Worm (Caenorhabditis elegans) whole organism, L3 larva: Measurements from ENCODE around the gene skp-1.

Experiments
- aly-2 ChIP-seq: fragments of 150-350 bp; optimal IDR thresholded peaks from 2 replicates; lab custom pipeline; 2014; ENCODE audit warnings: missing biosample characterization, missing genetic modification characterization
- ama-1 ChIP-seq: fragments of 150-350 bp; optimal IDR thresholded peaks from 2 replicates; lab custom pipeline; 2018
- daf-12 ChIP-seq: fragments of 150-350 bp; optimal IDR thresholded peaks from 2 replicates; lab custom pipeline; 2014; ENCODE audit warnings: missing biosample characterization, missing genetic modification reagents, missing genetic modification characterization
- egl-27 ChIP-seq: sonication (generic microtip); optimal IDR thresholded peaks from 4 replicates; lab custom pipeline; 2017; ENCODE audit warnings: missing biosample characterization, missing genetic modification reagents, missing genetic modification characterization
- egl-5 ChIP-seq: fragments of 150-350 bp; optimal IDR thresholded peaks from 2 replicates; lab custom pipeline; 2017; ENCODE audit warnings: missing biosample characterization, missing genetic modification reagents, missing genetic modification characterization, inconsistent platforms
- elt-1 ChIP-seq: fragments of 150-350 bp; optimal IDR thresholded peaks from 2 replicates; lab custom pipeline; 2014; ENCODE audit warnings: missing biosample characterization, missing genetic modification characterization
- elt-2 ChIP-seq: sonication (generic microtip); optimal IDR thresholded peaks from 2 replicates; lab custom pipeline; 2016; ENCODE audit warnings: missing genetic modification reagents, mild to moderate bottlenecking, missing genetic modification characterization, missing compliant biosample characterization
- elt-3 ChIP-seq, 3 experiments: fragments of 150-350 bp in 1 of 3; sonication (generic microtip) in 2 of 3; optimal IDR thresholded peaks; 2 replicates in 2 of 3; 4 replicates in 1 of 3; lab custom pipeline; 2014 to 2017; ENCODE audit warnings: missing biosample characterization in 3 of 3, missing genetic modification characterization in 3 of 3
- fkh-10 ChIP-seq: sonication (generic microtip); optimal IDR thresholded peaks from 2 replicates; lab custom pipeline; 2017; ENCODE audit warnings: missing biosample characterization, missing genetic modification reagents, missing genetic modification characterization
- fkh-2 ChIP-seq: fragments of 150-350 bp; optimal IDR thresholded peaks from 2 replicates; lab custom pipeline; 2014; ENCODE audit warnings: missing biosample characterization, missing genetic modification reagents, missing genetic modification characterization
- fos-1 ChIP-seq: fragments of 150-350 bp; optimal IDR thresholded peaks from 2 replicates; lab custom pipeline; 2014; ENCODE audit warnings: missing biosample characterization, missing genetic modification characterization
- hmg-11 ChIP-seq: sonication (generic microtip); optimal IDR thresholded peaks from 2 replicates; lab custom pipeline; 2016; ENCODE audit warnings: missing genetic modification characterization, missing compliant biosample characterization
- jun-1 ChIP-seq: fragments of 150-350 bp; optimal IDR thresholded peaks from 2 replicates; lab custom pipeline; 2014; ENCODE audit warnings: missing biosample characterization, missing genetic modification reagents, missing genetic modification characterization
- lin-15B ChIP-seq: fragments of 150-350 bp; optimal IDR thresholded peaks from 2 replicates; lab custom pipeline; 2014; ENCODE audit warnings: missing biosample characterization, missing genetic modification characterization
- lin-39 ChIP-seq: fragments of 150-350 bp; optimal IDR thresholded peaks from 2 replicates; lab custom pipeline; 2018; ENCODE audit warnings: missing biosample characterization, missing genetic modification reagents, missing genetic modification characterization
- lsy-12 ChIP-seq: sonication (generic microtip); optimal IDR thresholded peaks from 2 replicates; lab custom pipeline; 2016; ENCODE audit warnings: mild to moderate bottlenecking, missing genetic modification characterization, missing compliant biosample characterization
- mdl-1 ChIP-seq: fragments of 150-350 bp; optimal IDR thresholded peaks from 2 replicates; lab custom pipeline; 2014; ENCODE audit warnings: missing biosample characterization, missing genetic modification characterization
- mml-1 ChIP-seq: fragments of 150-350 bp; sonication (generic microtip); optimal IDR thresholded peaks from 3 replicates; lab custom pipeline; 2014; ENCODE audit warnings: missing biosample characterization, missing genetic modification characterization
- nfya-1 ChIP-seq: sonication (generic microtip); optimal IDR thresholded peaks from 2 replicates; lab custom pipeline; 2017; ENCODE audit warnings: missing genetic modification characterization, mild to moderate bottlenecking, missing compliant biosample characterization, antibody characterized with exemption, moderate library complexity; ENCODE audit not compliant: insufficient read depth
- nhr-11 ChIP-seq: fragments of 150-350 bp; optimal IDR thresholded peaks from 2 replicates; lab custom pipeline; 2014; ENCODE audit warnings: missing biosample characterization, missing genetic modification characterization
- nhr-12 ChIP-seq: fragments of 150-350 bp; optimal IDR thresholded peaks from 2 replicates; lab custom pipeline; 2014; ENCODE audit warnings: missing biosample characterization, missing genetic modification characterization
- nhr-23 ChIP-seq: fragments of 150-350 bp; optimal IDR thresholded peaks from 2 replicates; lab custom pipeline; 2014; ENCODE audit warnings: missing biosample characterization, missing genetic modification reagents, missing genetic modification characterization
- nhr-237 ChIP-seq: fragments of 150-350 bp; optimal IDR thresholded peaks from 2 replicates; lab custom pipeline; 2014; ENCODE audit warnings: missing biosample characterization, missing genetic modification characterization
- nhr-25 ChIP-seq: sonication (generic microtip); optimal IDR thresholded peaks from 2 replicates; lab custom pipeline; 2017; ENCODE audit warnings: missing biosample characterization, missing genetic modification characterization
- nhr-28 ChIP-seq: fragments of 150-350 bp; optimal IDR thresholded peaks from 2 replicates; lab custom pipeline; 2014; ENCODE audit warnings: missing biosample characterization, missing genetic modification characterization
- nhr-43 ChIP-seq: sonication (generic microtip); optimal IDR thresholded peaks from 2 replicates; lab custom pipeline; 2016; ENCODE audit warnings: mild to moderate bottlenecking, missing genetic modification characterization, missing compliant biosample characterization; ENCODE audit not compliant: poor library complexity, severe bottlenecking
- nhr-67 ChIP-seq: fragments of 150-350 bp; optimal IDR thresholded peaks from 2 replicates; lab custom pipeline; 2014; ENCODE audit warnings: missing biosample characterization, missing genetic modification characterization
- nhr-77 ChIP-seq: fragments of 150-350 bp; optimal IDR thresholded peaks from 2 replicates; lab custom pipeline; 2014; ENCODE audit warnings: missing biosample characterization, missing genetic modification characterization
- pqm-1 ChIP-seq: fragments of 150-350 bp; optimal IDR thresholded peaks from 2 replicates; lab custom pipeline; 2017; ENCODE audit warnings: missing biosample characterization, missing genetic modification characterization, inconsistent platforms
- skn-1 ChIP-seq: fragments of 150-350 bp; optimal IDR thresholded peaks from 2 replicates; lab custom pipeline; 2014; ENCODE audit warnings: missing biosample characterization, missing genetic modification characterization
- tbx-2 ChIP-seq: sonication (generic microtip); optimal IDR thresholded peaks from 2 replicates; lab custom pipeline; 2016; ENCODE audit warnings: mild to moderate bottlenecking, missing genetic modification characterization, missing compliant biosample characterization
- ztf-11 ChIP-seq: fragments of 150-350 bp; optimal IDR thresholded peaks from 2 replicates; lab custom pipeline; 2014; ENCODE audit warnings: missing biosample characterization, missing genetic modification characterization

Gene skp-1

DNA sequence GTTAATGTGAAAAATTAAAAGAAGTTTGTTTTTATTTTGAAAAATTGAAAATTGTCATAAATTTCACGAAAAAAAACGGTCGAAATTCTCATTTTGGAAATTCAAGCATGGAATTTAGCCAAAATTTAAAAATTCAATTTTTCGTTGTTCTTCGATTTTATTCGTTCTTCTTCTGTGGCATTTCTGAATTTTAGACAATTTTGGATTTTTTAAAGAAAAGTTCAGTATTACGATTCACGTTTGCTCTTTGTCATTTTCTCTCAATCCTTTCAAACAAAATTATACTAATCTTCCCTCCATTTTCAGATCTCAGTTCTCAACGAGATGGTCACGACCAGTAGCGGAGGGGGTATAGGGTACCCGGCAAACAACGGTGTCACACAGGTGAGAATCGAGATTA is 30.4 kb downstream of the skp-1 start, which contains the start of gene ape-1:
ape-1 (plus strand) TSS at position 301 of the 400 bp plus-strand sequence.
- no peak for TF ChIP-seq tbx-2
- TF ChIP-seq nhr-43 (tag; lab: Kevin White, UChicago), result no peak
- no peak for TF ChIP-seq aly-2 (tag; lab: Kevin White, UChicago)
- TF ChIP-seq nhr-77, result no peak
- no peak for TF ChIP-seq nhr-25 (tag; lab: Kevin White, UChicago)
- no peak for TF ChIP-seq nhr-12 (tag; lab: Kevin White, UChicago)
- no peak for TF ChIP-seq lin-39
- TF ChIP-seq nhr-67 (tag; lab: Kevin White, UChicago), result no peak
- no peak for TF ChIP-seq elt-2 (tag; lab: Kevin White, UChicago)
- no peak for TF ChIP-seq fkh-10 (GFP tag; lab: Kevin White, UChicago)
- TF ChIP-seq lin-15B (tag; lab: Kevin White, UChicago), result no peak
- TF ChIP-seq, all 47 proteins: peak for 0

- no peak for TF ChIP-seq egl-27
- no peak for TF ChIP-seq nhr-77
- TF ChIP-seq fkh-2 (tag; lab: Kevin White, UChicago), result no peak
- no peak for TF ChIP-seq elt-1 (tag; lab: Kevin White, UChicago)
- TF ChIP-seq skn-1 (tag; lab: Kevin White, UChicago), result no peak
- no peak for TF ChIP-seq lin-39
- TF ChIP-seq ztf-11 (tag; lab: Kevin White, UChicago), result no peak
- TF ChIP-seq fos-1 (tag; lab: Kevin White, UChicago), result no peak
- no peak for TF ChIP-seq ama-1 (lab: Kevin White, UChicago)
- TF ChIP-seq nhr-43 (tag; lab: Kevin White, UChicago), result no peak
- TF ChIP-seq mdl-1, result no peak
- TF ChIP-seq fkh-10 (GFP tag; lab: Kevin White, UChicago), result no peak
- no peak for TF ChIP-seq nhr-23 (tag; lab: Kevin White, UChicago)
- TF ChIP-seq pqm-1 (tag; lab: Kevin White, UChicago), result no peak
- TF ChIP-seq aly-2 (tag; lab: Kevin White, UChicago), result no peak
- TF ChIP-seq nfya-1 (tag; lab: Kevin White, UChicago), result no peak
- TF ChIP-seq nhr-237, result no peak
Observed at ce11 chrV:11676498-11676897, 31.2 kb downstream of the skp-1 start.

- no peak for TF ChIP-seq mml-1 (tag; lab: Kevin White, UChicago)
- peak; percentile 90 for TF ChIP-seq nfya-1 (tag; lab: Kevin White, UChicago)
Observed at ce11 chrV:11677030-11677429, 31.7 kb downstream of the skp-1 start.

- peak; percentile 0 for TF ChIP-seq nfya-1 (tag; lab: Kevin White, UChicago)
- peak; percentile 8 for TF ChIP-seq lin-39
- no peak for TF ChIP-seq nhr-28 (tag; lab: Kevin White, UChicago)
- peak; percentile 22 for TF ChIP-seq nhr-25 (tag; lab: Kevin White, UChicago)
- no peak for TF ChIP-seq nhr-77
- TF ChIP-seq nhr-23 (tag; lab: Kevin White, UChicago), result peak; percentile 67
- peak; percentile 6 for TF ChIP-seq hmg-11 (tag; lab: Kevin White, UChicago)
Observed at ce11 chrV:11677494-11677893, 32.2 kb downstream of the skp-1 start.

- TF ChIP-seq nhr-43 (tag; lab: Kevin White, UChicago) (peak; percentile 51), nhr-25 (tag; lab: Kevin White, UChicago) (peak; percentile 30), ama-1 (lab: Kevin White, UChicago) (no peak), nhr-23 (tag; lab: Kevin White, UChicago) (peak; percentile 38)
Observed at ce11 chrV:11680519-11681203, 35.4 kb downstream of the skp-1 start.

DNA sequence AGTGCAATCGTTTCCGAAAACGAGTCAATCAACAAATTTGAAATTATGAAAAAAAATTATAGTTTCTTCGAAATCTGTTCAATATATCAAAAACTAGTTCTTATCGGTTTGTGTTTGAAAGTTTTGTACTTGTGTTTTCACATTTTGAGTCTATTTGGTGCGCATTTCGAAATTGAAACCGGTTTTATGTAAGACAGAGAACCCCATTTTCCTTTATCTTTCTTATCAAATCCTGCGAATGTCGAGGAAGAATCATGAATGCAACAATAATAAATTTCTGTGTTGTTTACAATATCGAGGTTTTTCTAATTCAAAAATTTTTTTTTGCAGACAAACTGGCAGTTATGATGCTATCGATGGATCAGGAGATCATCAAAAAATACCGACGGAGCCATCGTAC is 37.6 kb downstream of the skp-1 start:
- TF ChIP-seq nhr-23 (tag; lab: Kevin White, UChicago) (peak; percentile 26), nhr-43 (tag; lab: Kevin White, UChicago) (peak; percentile 2), lsy-12 (no peak)
- TF ChIP-seq, all 47 proteins: peak for 2

- no peak for TF ChIP-seq pqm-1 (tag; lab: Kevin White, UChicago)
- TF ChIP-seq lsy-12, result no peak
- TF ChIP-seq elt-3 (tag; optimal IDR thresholded peaks at IDR 0.05; lab: Kevin White, UChicago), result no peak
- no peak for TF ChIP-seq mml-1 (tag; lab: Kevin White, UChicago)
- TF ChIP-seq nhr-12 (tag; lab: Kevin White, UChicago), result no peak
- TF ChIP-seq nhr-11, result no peak
- TF ChIP-seq nhr-77, result no peak
- TF ChIP-seq hmg-11 (tag; lab: Kevin White, UChicago), result no peak
- no peak for TF ChIP-seq egl-5 (tag; lab: Kevin White, UChicago)
- TF ChIP-seq fos-1 (tag; lab: Kevin White, UChicago), result no peak
- no peak for TF ChIP-seq jun-1 (tag; lab: Kevin White, UChicago)
- TF ChIP-seq daf-12 (tag; lab: Kevin White, UChicago), result no peak
Observed at ce11 chrV:11686877-11687276, 41.6 kb downstream of the skp-1 start, which contains the start of gene W05E10.2. Gene W05E10.2 (plus strand): TSS chrV:11687177.
